Worm (Caenorhabditis elegans) whole organism, L1 larva: ENCODE measurements around the gene pah-1.

Experiments
- C16A3.4 ChIP-seq: fragments of 150-350 bp; optimal IDR thresholded peaks from 2 replicates; lab custom pipeline; 2014; ENCODE audit warnings: missing biosample characterization, missing genetic modification characterization
- aha-1 ChIP-seq: fragments of 150-350 bp; optimal IDR thresholded peaks from 2 replicates; lab custom pipeline; 2014; ENCODE audit warnings: missing biosample characterization, missing genetic modification characterization
- ama-1 ChIP-seq: fragments of 150-350 bp; optimal IDR thresholded peaks from 2 replicates; lab custom pipeline; 2014
- blmp-1 ChIP-seq: fragments of 150-350 bp; optimal IDR thresholded peaks from 2 replicates; lab custom pipeline; 2014; ENCODE audit warnings: missing biosample characterization, missing genetic modification characterization
- ceh-82 ChIP-seq, 3 experiments: fragments of 150-350 bp in 1 of 3; sonication (generic microtip) in 2 of 3; optimal IDR thresholded peaks; 2 replicates each; lab custom pipeline; 2014 to 2017; ENCODE audit warnings: missing biosample characterization in 3 of 3, missing genetic modification characterization in 3 of 3
- ceh-90 ChIP-seq: sonication (generic microtip); optimal IDR thresholded peaks from 2 replicates; lab custom pipeline; 2016; ENCODE audit warnings: missing genetic modification characterization, missing compliant biosample characterization
- ces-1 ChIP-seq: fragments of 150-350 bp; optimal IDR thresholded peaks from 2 replicates; lab custom pipeline; 2014; ENCODE audit warnings: missing biosample characterization, missing genetic modification reagents, missing genetic modification characterization
- dpl-1 ChIP-seq, 3 experiments: fragments of 150-350 bp in 2 of 3; sonication (generic microtip) in 1 of 3; optimal IDR thresholded peaks; 2 replicates each; lab custom pipeline; 2014 to 2017; ENCODE audit warnings: missing biosample characterization in 3 of 3, missing genetic modification characterization in 3 of 3, missing genetic modification reagents in 3 of 3
- dsc-1 ChIP-seq: sonication (generic microtip); optimal IDR thresholded peaks from 2 replicates; lab custom pipeline; 2016; ENCODE audit warnings: mild to moderate bottlenecking, missing genetic modification characterization, missing compliant biosample characterization
- efl-1 ChIP-seq, 4 experiments: fragments of 150-350 bp; optimal IDR thresholded peaks in 3 of 4; peaks in 1 of 4; 1 replicate in 1 of 4; 2 replicates in 3 of 4; lab custom pipeline; 2014; ENCODE audit warnings: missing biosample characterization in 2 of 4, missing genetic modification characterization in 2 of 4, missing genetic modification reagents in 2 of 4
- efl-3 ChIP-seq: fragments of 200-800 bp; sonication (Bioruptor generic); optimal IDR thresholded peaks from 2 replicates; lab custom pipeline; 2018; ENCODE audit warnings: mild to moderate bottlenecking, missing genetic modification characterization, missing compliant biosample characterization
- egl-27 ChIP-seq, 2 experiments: fragments of 150-350 bp in 1 of 2; sonication (generic microtip); optimal IDR thresholded peaks; 3 replicates each; lab custom pipeline; 2017 to 2018; ENCODE audit warnings: missing biosample characterization in 2 of 2, missing genetic modification characterization in 2 of 2, missing genetic modification reagents in 2 of 2
- elt-2 ChIP-seq: sonication (generic microtip); optimal IDR thresholded peaks from 2 replicates; lab custom pipeline; 2016; ENCODE audit warnings: missing genetic modification characterization, mild to moderate bottlenecking, inconsistent platforms, missing compliant biosample characterization, missing genetic modification reagents
- elt-3 ChIP-seq, 6 experiments: fragments of 150-350 bp in 1 of 6; sonication (generic microtip); optimal IDR thresholded peaks; 2 replicates each; lab custom pipeline; 2017 to 2018; ENCODE audit warnings: missing biosample characterization in 6 of 6, missing genetic modification characterization in 6 of 6, inconsistent platforms in 1 of 6
- ets-5 ChIP-seq: fragments of 200-800 bp; sonication (Bioruptor generic); IDR thresholded peaks from 2 replicates; pipeline ENCODE4 v1.3.6; 2022; ENCODE audit warnings: missing genetic modification characterization, missing compliant biosample characterization
- fkh-4 ChIP-seq: sonication (generic microtip); optimal IDR thresholded peaks from 2 replicates; lab custom pipeline; 2016; ENCODE audit warnings: missing compliant biosample characterization, missing genetic modification characterization, borderline replicate concordance
- fkh-8 ChIP-seq: sonication (generic microtip); optimal IDR thresholded peaks from 2 replicates; lab custom pipeline; 2016; ENCODE audit warnings: mild to moderate bottlenecking, missing genetic modification characterization, missing compliant biosample characterization
- grh-1 ChIP-seq: fragments of 200-800 bp; sonication (Bioruptor generic); IDR thresholded peaks from 2 replicates; pipeline ENCODE4 v1.3.6; 2022; ENCODE audit warnings: missing genetic modification reagents, missing genetic modification characterization, missing compliant biosample characterization
- hlh-4 ChIP-seq: sonication (generic microtip); optimal IDR thresholded peaks from 2 replicates; lab custom pipeline; 2016; ENCODE audit warnings: mild to moderate bottlenecking, missing genetic modification characterization, missing compliant biosample characterization
- hpl-2 ChIP-seq: fragments of 150-350 bp; optimal IDR thresholded peaks from 2 replicates; lab custom pipeline; 2014; ENCODE audit warnings: missing biosample characterization, missing genetic modification reagents, missing genetic modification characterization
- irx-1 ChIP-seq: sonication (generic microtip); optimal IDR thresholded peaks from 2 replicates; lab custom pipeline; 2016; ENCODE audit warnings: missing genetic modification characterization, missing compliant biosample characterization
- lin-13 ChIP-seq: fragments of 150-350 bp; optimal IDR thresholded peaks from 2 replicates; lab custom pipeline; 2014; ENCODE audit warnings: missing biosample characterization, missing genetic modification reagents, missing genetic modification characterization
- lin-14 ChIP-seq: fragments of 200-800 bp; sonication (Bioruptor generic); optimal IDR thresholded peaks from 2 replicates; lab custom pipeline; 2018; ENCODE audit warnings: mild to moderate bottlenecking, missing genetic modification characterization, moderate library complexity, missing compliant biosample characterization
- lin-35 ChIP-seq, 2 experiments: fragments of 150-350 bp; optimal IDR thresholded peaks; 2 replicates each; lab custom pipeline; 2014; ENCODE audit warnings: missing biosample characterization in 2 of 2, missing genetic modification characterization in 2 of 2, missing genetic modification reagents in 2 of 2
- lir-3 ChIP-seq: sonication (generic microtip); optimal IDR thresholded peaks from 2 replicates; lab custom pipeline; 2016; ENCODE audit warnings: mild to moderate bottlenecking, missing genetic modification characterization, moderate library complexity, missing compliant biosample characterization; ENCODE audit not compliant: poor library complexity
- lsy-2 ChIP-seq, 2 experiments: fragments of 150-350 bp; optimal IDR thresholded peaks; 2 replicates each; lab custom pipeline; 2014; ENCODE audit warnings: missing biosample characterization in 2 of 2, missing genetic modification characterization in 2 of 2
- mab-9 ChIP-seq: fragments of 200-800 bp; sonication (Bioruptor generic); IDR thresholded peaks from 2 replicates; pipeline ENCODE4 v1.3.6; 2022; ENCODE audit warnings: missing genetic modification reagents, missing genetic modification characterization, missing compliant biosample characterization
- nhr-12 ChIP-seq: sonication (generic microtip); optimal IDR thresholded peaks from 2 replicates; lab custom pipeline; 2017; ENCODE audit warnings: missing biosample characterization, missing genetic modification characterization
- nhr-20 ChIP-seq: sonication (generic microtip); optimal IDR thresholded peaks from 2 replicates; lab custom pipeline; 2016; ENCODE audit warnings: mild to moderate bottlenecking, missing genetic modification characterization, missing compliant biosample characterization
- nhr-237 ChIP-seq: fragments of 150-350 bp; optimal IDR thresholded peaks from 2 replicates; lab custom pipeline; 2014; ENCODE audit warnings: missing biosample characterization, missing genetic modification characterization
- nhr-28 ChIP-seq: fragments of 150-350 bp; optimal IDR thresholded peaks from 2 replicates; lab custom pipeline; 2014; ENCODE audit warnings: missing biosample characterization, missing genetic modification characterization
- nhr-47 ChIP-seq: sonication (generic microtip); optimal IDR thresholded peaks from 2 replicates; lab custom pipeline; 2016; ENCODE audit warnings: mild to moderate bottlenecking, missing genetic modification characterization, moderate library complexity, missing compliant biosample characterization
- nhr-76 ChIP-seq: sonication (generic microtip); optimal IDR thresholded peaks from 2 replicates; lab custom pipeline; 2017; ENCODE audit warnings: missing biosample characterization, missing genetic modification characterization
- nhr-77 ChIP-seq: fragments of 150-350 bp; optimal IDR thresholded peaks from 2 replicates; lab custom pipeline; 2014; ENCODE audit warnings: missing biosample characterization, missing genetic modification characterization
- nhr-84 ChIP-seq: sonication (generic microtip); optimal IDR thresholded peaks from 2 replicates; lab custom pipeline; 2017; ENCODE audit warnings: missing biosample characterization, missing genetic modification characterization
- nhr-90 ChIP-seq: sonication (generic microtip); optimal IDR thresholded peaks from 2 replicates; lab custom pipeline; 2016; ENCODE audit warnings: mild to moderate bottlenecking, missing genetic modification characterization, missing compliant biosample characterization; ENCODE audit not compliant: poor library complexity
- pag-3 ChIP-seq: sonication (generic microtip); optimal IDR thresholded peaks from 2 replicates; lab custom pipeline; 2017; ENCODE audit warnings: missing genetic modification characterization, mild to moderate bottlenecking, missing compliant biosample characterization, antibody characterized with exemption, borderline replicate concordance; ENCODE audit not compliant: insufficient read depth
- pax-3 ChIP-seq: fragments of 200-800 bp; sonication (Bioruptor generic); optimal IDR thresholded peaks from 2 replicates; lab custom pipeline; 2018; ENCODE audit warnings: mild to moderate bottlenecking, missing genetic modification characterization, moderate library complexity, missing compliant biosample characterization
- pqm-1 ChIP-seq: sonication (generic microtip); optimal IDR thresholded peaks from 3 replicates; lab custom pipeline; 2017; ENCODE audit warnings: missing biosample characterization, missing genetic modification characterization
- rnt-1 ChIP-seq: sonication (generic microtip); optimal IDR thresholded peaks from 2 replicates; lab custom pipeline; 2016; ENCODE audit warnings: mild to moderate bottlenecking, missing genetic modification characterization, moderate library complexity, missing compliant biosample characterization
- skn-1 ChIP-seq: fragments of 150-350 bp; optimal IDR thresholded peaks from 2 replicates; lab custom pipeline; 2014; ENCODE audit warnings: missing biosample characterization, missing genetic modification characterization
- snpc-4 ChIP-seq: fragments of 150-350 bp; optimal IDR thresholded peaks from 2 replicates; lab custom pipeline; 2014; ENCODE audit warnings: missing biosample characterization, missing genetic modification characterization
- sox-4 ChIP-seq: sonication (generic microtip); optimal IDR thresholded peaks from 2 replicates; lab custom pipeline; 2016; ENCODE audit warnings: missing genetic modification characterization, missing compliant biosample characterization
- sptf-1 ChIP-seq: fragments of 150-350 bp; optimal IDR thresholded peaks from 2 replicates; lab custom pipeline; 2014; ENCODE audit warnings: missing biosample characterization, missing genetic modification characterization
- tlp-1 ChIP-seq: fragments of 150-350 bp; optimal IDR thresholded peaks from 2 replicates; lab custom pipeline; 2014; ENCODE audit warnings: missing biosample characterization, missing genetic modification characterization
- unc-86 ChIP-seq: sonication (generic microtip); optimal IDR thresholded peaks from 2 replicates; lab custom pipeline; 2016; ENCODE audit warnings: missing genetic modification characterization, missing compliant biosample characterization
- unc-98 ChIP-seq: fragments of 200-800 bp; sonication (Bioruptor generic); IDR thresholded peaks from 2 replicates; pipeline ENCODE4 v1.3.6; 2022; ENCODE audit warnings: missing genetic modification characterization, missing compliant biosample characterization
- xbp-1 ChIP-seq: sonication (generic microtip); optimal IDR thresholded peaks from 2 replicates; lab custom pipeline; 2016; ENCODE audit warnings: missing genetic modification characterization, missing compliant biosample characterization
- zip-4 ChIP-seq: fragments of 200-800 bp; sonication (Bioruptor generic); optimal IDR thresholded peaks from 2 replicates; lab custom pipeline; 2018; ENCODE audit warnings: mild to moderate bottlenecking, missing genetic modification characterization, moderate library complexity, missing compliant biosample characterization
- ztf-11 ChIP-seq, 2 experiments: sonication (generic microtip); optimal IDR thresholded peaks; 2 replicates each; lab custom pipeline; 2016 to 2017; ENCODE audit warnings: missing genetic modification characterization in 2 of 2, missing biosample characterization in 1 of 2, missing compliant biosample characterization in 1 of 2
- ztf-4 ChIP-seq: fragments of 150-350 bp; optimal IDR thresholded peaks from 2 replicates; lab custom pipeline; 2014; ENCODE audit warnings: missing biosample characterization, missing genetic modification characterization

Gene pah-1

ce11 chrII:8784235-8784928 lies 17.6 kb upstream of the pah-1 start:
- no peak for TF ChIP-seq efl-3
- peak; percentile 62 for TF ChIP-seq lin-14 (GFP tag; lab: Kevin White, UChicago)
- no peak for TF ChIP-seq aha-1
- TF ChIP-seq fkh-4 (tag; lab: Kevin White, UChicago), result peak; percentile 78
- no peak for TF ChIP-seq grh-1 (GFP tag; lab: Robert Waterston, UW)
- TF ChIP-seq sptf-1, result no peak
- TF ChIP-seq nhr-12 (tag; lab: Kevin White, UChicago), result no peak
- TF ChIP-seq skn-1 (tag; lab: Kevin White, UChicago), result peak; percentile 8
- TF ChIP-seq elt-3 (tag; optimal IDR thresholded peaks at IDR 0.05; lab: Kevin White, UChicago), result no peak
- TF ChIP-seq ztf-4 (tag; lab: Kevin White, UChicago), result no peak
- no peak for TF ChIP-seq sox-4
- no peak for TF ChIP-seq nhr-237 (tag; lab: Kevin White, UChicago)
- no peak for TF ChIP-seq pag-3
- no peak for TF ChIP-seq hlh-4
- TF ChIP-seq nhr-84 (tag; lab: Kevin White, UChicago), result no peak
- peak; percentile 79 for TF ChIP-seq ama-1 (lab: Kevin White, UChicago)
- no peak for TF ChIP-seq unc-98 (GFP tag; lab: Robert Waterston, UW)
- TF ChIP-seq nhr-90 (tag; lab: Kevin White, UChicago), result peak; percentile 19
- no peak for TF ChIP-seq ces-1 (GFP tag; lab: Kevin White, UChicago)
- TF ChIP-seq hpl-2 (GFP tag; lab: Kevin White, UChicago), result no peak
- TF ChIP-seq lir-3 (tag; lab: Kevin White, UChicago), result no peak
- TF ChIP-seq rnt-1 (tag; lab: Kevin White, UChicago), result peak; percentile 12
- no peak for TF ChIP-seq tlp-1 (tag; lab: Kevin White, UChicago)
- TF ChIP-seq egl-27 (tag; optimal IDR thresholded peaks at IDR 0.05; lab: Kevin White, UChicago), result no peak
- TF ChIP-seq efl-1 (optimal IDR thresholded peaks at IDR 0.05; lab: Kevin White, UChicago), result peak; percentile 28 to 57
- TF ChIP-seq efl-1 (GFP tag; optimal IDR thresholded peaks at IDR 0.05 in 1 of 2; lab: Kevin White, UChicago), result no peak
- no peak for TF ChIP-seq irx-1 (tag; lab: Kevin White, UChicago)
- no peak for TF ChIP-seq blmp-1
- TF ChIP-seq nhr-77 (tag; lab: Kevin White, UChicago), result no peak
- no peak for TF ChIP-seq zip-4 (GFP tag; lab: Kevin White, UChicago)
- TF ChIP-seq elt-2 (tag; lab: Kevin White, UChicago), result no peak
- TF ChIP-seq ceh-82 (tag; optimal IDR thresholded peaks at IDR 0.05; lab: Kevin White, UChicago), result peak in 1 of 3 experiments; percentile 41
- TF ChIP-seq C16A3.4 (tag; lab: Kevin White, UChicago), result no peak
- TF ChIP-seq lsy-2 (tag; optimal IDR thresholded peaks at IDR 0.05; lab: Kevin White, UChicago), result peak; percentile 9 to 54
- peak; percentile 32 for TF ChIP-seq fkh-8 (tag; lab: Kevin White, UChicago)
- no peak for TF ChIP-seq ets-5 (GFP tag; lab: Robert Waterston, UW)
- TF ChIP-seq dpl-1 (GFP tag; optimal IDR thresholded peaks at IDR 0.05; lab: Kevin White, UChicago), result peak in 1 of 3 experiments; percentile 26
- peak; percentile 30 for TF ChIP-seq unc-86 (tag; lab: Kevin White, UChicago)
- no peak for TF ChIP-seq ztf-11 (tag; optimal IDR thresholded peaks at IDR 0.05; lab: Kevin White, UChicago)
- no peak for TF ChIP-seq nhr-76
- TF ChIP-seq nhr-28 (tag; lab: Kevin White, UChicago), result no peak
- TF ChIP-seq pqm-1 (tag; lab: Kevin White, UChicago), result no peak
- TF ChIP-seq nhr-47, result peak; percentile 27
- peak in 1 of 2 experiments; percentile 26 for TF ChIP-seq lin-35 (GFP tag; optimal IDR thresholded peaks at IDR 0.05; lab: Kevin White, UChicago)
- TF ChIP-seq mab-9 (GFP tag; lab: Robert Waterston, UW), result no peak
- TF ChIP-seq dsc-1 (tag; lab: Kevin White, UChicago), result peak; percentile 97
- peak; percentile 3 for TF ChIP-seq xbp-1 (tag; lab: Kevin White, UChicago)
- TF ChIP-seq pax-3 (tag; lab: Kevin White, UChicago), result no peak
- TF ChIP-seq nhr-20 (tag; lab: Kevin White, UChicago), result no peak
- no peak for TF ChIP-seq ceh-90 (tag; lab: Kevin White, UChicago)
- no peak for TF ChIP-seq snpc-4 (tag; lab: Kevin White, UChicago)
- no peak for TF ChIP-seq lin-13 (GFP tag; lab: Kevin White, UChicago)
